Fruit fly (Drosophila melanogaster) Kc167 (cell line): ENCODE measurements around the gene CG1998.

Source experiments
- h ChIP-seq: fragments of >200 bp; optimal IDR thresholded peaks from 3 replicates; lab custom pipeline; 2018; ENCODE audit warnings: missing external identifiers
- insv ChIP-seq: fragments of >200 bp; optimal IDR thresholded peaks from 3 replicates; lab custom pipeline; 2018; ENCODE audit warnings: missing external identifiers
- psq ChIP-seq: fragments of >200 bp; optimal IDR thresholded peaks from 2 replicates; lab custom pipeline; 2017; ENCODE audit warnings: missing external identifiers

- TF ChIP-seq psq (lab: Kevin White, UChicago), result no peak
- TF ChIP-seq h (lab: Kevin White, UChicago), result no peak
- no peak for TF ChIP-seq insv (lab: Kevin White, UChicago)
These were observed 32.8 kb upstream of the CG1998 start, which contains the start of gene Neto for dm6 chrX:13445695-13446094.
